Fruit fly (Drosophila melanogaster) whole organism, pupa: Measurements from ENCODE around the gene CG7011.

Source experiments
- CG13204 ChIP-seq: fragments of 200-800 bp; sonication (Bioruptor generic); optimal IDR thresholded peaks from 2 replicates; lab custom pipeline; 2018; ENCODE audit warnings: missing biosample characterization, mild to moderate bottlenecking, missing genetic modification characterization, moderate library complexity
- CG17806 ChIP-seq: fragments of 200-800 bp; sonication (Bioruptor generic); optimal IDR thresholded peaks from 2 replicates; lab custom pipeline; 2018; ENCODE audit warnings: missing biosample characterization, mild to moderate bottlenecking, missing genetic modification characterization, moderate library complexity
- CG8301 ChIP-seq: fragments of 200-800 bp; sonication (Bioruptor generic); optimal IDR thresholded peaks from 2 replicates; lab custom pipeline; 2018; ENCODE audit warnings: missing biosample characterization, mild to moderate bottlenecking, missing genetic modification characterization
- D1 ChIP-seq: fragments of 200-800 bp; sonication (Bioruptor generic); optimal IDR thresholded peaks from 2 replicates; lab custom pipeline; 2018; ENCODE audit warnings: missing biosample characterization, mild to moderate bottlenecking, missing genetic modification characterization, moderate library complexity
- EcR ChIP-seq: fragments of 200-800 bp; sonication (Bioruptor generic); optimal IDR thresholded peaks from 3 replicates; lab custom pipeline; 2019; ENCODE audit warnings: missing biosample characterization, missing genetic modification characterization, mild to moderate bottlenecking, moderate library complexity, missing genetic modification reagents
- Ets98B ChIP-seq: fragments of 200-800 bp; sonication (Bioruptor generic); IDR thresholded peaks from 2 replicates; pipeline ENCODE4 v1.3.6; 2022; ENCODE audit warnings: missing biosample characterization, missing genetic modification characterization
- fd96Ca ChIP-seq: fragments of 200-800 bp; sonication (Bioruptor generic); IDR thresholded peaks from 3 replicates; pipeline ENCODE4 v1.3.6; 2022; ENCODE audit warnings: missing biosample characterization, missing genetic modification characterization
- rn ChIP-seq: fragments of 200-800 bp; sonication (Bioruptor generic); IDR thresholded peaks from 2 replicates; pipeline ENCODE4 v1.3.6; 2022; ENCODE audit warnings: missing biosample characterization, missing genetic modification characterization

DNA sequence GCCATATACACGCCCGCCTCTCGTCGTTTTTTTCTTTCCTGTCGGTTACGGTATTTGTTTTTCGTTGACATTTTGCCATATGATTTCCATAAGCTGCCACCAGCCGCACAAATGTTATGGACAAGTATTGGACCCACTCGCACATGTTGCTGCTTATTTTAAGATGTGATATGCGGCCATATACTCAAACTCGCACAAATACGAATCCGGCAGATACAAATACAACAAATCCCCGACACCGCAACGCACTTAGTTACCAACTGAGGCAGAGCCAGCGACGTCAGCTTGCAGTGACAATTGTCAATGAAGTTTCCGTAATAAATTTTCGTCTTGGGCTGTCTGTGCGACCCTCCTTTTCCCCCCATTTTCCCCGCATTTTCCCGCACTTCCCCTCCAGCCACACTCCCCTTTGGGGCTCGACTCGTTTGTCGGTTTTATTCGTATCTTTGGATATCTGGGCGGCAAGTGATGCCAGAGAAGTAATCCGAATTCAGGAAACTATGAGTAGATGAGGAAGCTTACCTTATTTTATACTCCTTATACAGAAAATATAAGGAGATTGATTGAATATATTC lies 13.3 kb upstream of the CG7011 start:
- no peak for TF ChIP-seq CG17806 (tag; lab: Kevin White, UChicago)
- no peak for TF ChIP-seq D1
- TF ChIP-seq EcR (GFP tag; lab: Kevin White, UChicago), result no peak
- 0 out of 3 replicates have a peak, but pooled peaks have one; percentile 10 for TF ChIP-seq fd96Ca
- no peak for TF ChIP-seq CG8301 (tag; lab: Kevin White, UChicago)
- no peak for TF ChIP-seq CG13204 (GFP tag; lab: Kevin White, UChicago)
- TF ChIP-seq Ets98B (GFP tag; lab: Robert Waterston, UW), result no peak; the same call in 1 of the 2 replicates
- no peak for TF ChIP-seq rn (GFP tag; lab: Robert Waterston, UW)
